Worm (Caenorhabditis elegans) whole organism, L3 larva: Measurements from ENCODE around the gene C16C8.22.

Experiments
- ZK546.5 ChIP-seq: sonication (generic microtip); optimal IDR thresholded peaks from 2 replicates; lab custom pipeline; 2017; ENCODE audit warnings: missing biosample characterization, missing genetic modification characterization
- aly-2 ChIP-seq: fragments of 150-350 bp; optimal IDR thresholded peaks from 2 replicates; lab custom pipeline; 2014; ENCODE audit warnings: missing biosample characterization, missing genetic modification characterization
- ceh-16 ChIP-seq: sonication (generic microtip); optimal IDR thresholded peaks from 2 replicates; lab custom pipeline; 2017; ENCODE audit warnings: missing biosample characterization, missing genetic modification characterization
- ceh-28 ChIP-seq: fragments of 150-350 bp; optimal IDR thresholded peaks from 2 replicates; lab custom pipeline; 2014; ENCODE audit warnings: missing biosample characterization, missing genetic modification reagents, missing genetic modification characterization
- ceh-82 ChIP-seq: fragments of 150-350 bp; optimal IDR thresholded peaks from 2 replicates; lab custom pipeline; 2014; ENCODE audit warnings: missing biosample characterization, missing genetic modification characterization
- ceh-9 ChIP-seq: sonication (generic microtip); optimal IDR thresholded peaks from 2 replicates; lab custom pipeline; 2018; ENCODE audit warnings: missing biosample characterization, missing genetic modification characterization
- egl-5 ChIP-seq: fragments of 150-350 bp; optimal IDR thresholded peaks from 2 replicates; lab custom pipeline; 2017; ENCODE audit warnings: missing biosample characterization, missing genetic modification reagents, missing genetic modification characterization, inconsistent platforms
- elt-1 ChIP-seq: fragments of 150-350 bp; optimal IDR thresholded peaks from 2 replicates; lab custom pipeline; 2014; ENCODE audit warnings: missing biosample characterization, missing genetic modification characterization
- elt-2 ChIP-seq: sonication (generic microtip); optimal IDR thresholded peaks from 2 replicates; lab custom pipeline; 2016; ENCODE audit warnings: missing genetic modification reagents, mild to moderate bottlenecking, missing genetic modification characterization, missing compliant biosample characterization
- eor-1 ChIP-seq, 2 experiments: fragments of 150-350 bp; optimal IDR thresholded peaks; 2 replicates each; lab custom pipeline; 2014 to 2018; ENCODE audit warnings: missing biosample characterization in 2 of 2, missing genetic modification characterization in 2 of 2
- fkh-10 ChIP-seq: sonication (generic microtip); optimal IDR thresholded peaks from 2 replicates; lab custom pipeline; 2017; ENCODE audit warnings: missing biosample characterization, missing genetic modification reagents, missing genetic modification characterization
- fkh-2 ChIP-seq: fragments of 150-350 bp; optimal IDR thresholded peaks from 2 replicates; lab custom pipeline; 2014; ENCODE audit warnings: missing biosample characterization, missing genetic modification reagents, missing genetic modification characterization
- fos-1 ChIP-seq: fragments of 150-350 bp; optimal IDR thresholded peaks from 2 replicates; lab custom pipeline; 2014; ENCODE audit warnings: missing biosample characterization, missing genetic modification characterization
- hmg-11 ChIP-seq: sonication (generic microtip); optimal IDR thresholded peaks from 2 replicates; lab custom pipeline; 2016; ENCODE audit warnings: missing genetic modification characterization, missing compliant biosample characterization
- lin-15B ChIP-seq: fragments of 150-350 bp; optimal IDR thresholded peaks from 2 replicates; lab custom pipeline; 2014; ENCODE audit warnings: missing biosample characterization, missing genetic modification characterization
- lin-39 ChIP-seq: fragments of 150-350 bp; optimal IDR thresholded peaks from 2 replicates; lab custom pipeline; 2018; ENCODE audit warnings: missing biosample characterization, missing genetic modification reagents, missing genetic modification characterization
- lsy-12 ChIP-seq: sonication (generic microtip); optimal IDR thresholded peaks from 2 replicates; lab custom pipeline; 2016; ENCODE audit warnings: mild to moderate bottlenecking, missing genetic modification characterization, missing compliant biosample characterization
- mdl-1 ChIP-seq: fragments of 150-350 bp; optimal IDR thresholded peaks from 2 replicates; lab custom pipeline; 2014; ENCODE audit warnings: missing biosample characterization, missing genetic modification characterization
- nfya-1 ChIP-seq: sonication (generic microtip); optimal IDR thresholded peaks from 2 replicates; lab custom pipeline; 2017; ENCODE audit warnings: missing genetic modification characterization, mild to moderate bottlenecking, missing compliant biosample characterization, antibody characterized with exemption, moderate library complexity; ENCODE audit not compliant: insufficient read depth
- nhr-11 ChIP-seq: fragments of 150-350 bp; optimal IDR thresholded peaks from 2 replicates; lab custom pipeline; 2014; ENCODE audit warnings: missing biosample characterization, missing genetic modification characterization
- nhr-12 ChIP-seq: fragments of 150-350 bp; optimal IDR thresholded peaks from 2 replicates; lab custom pipeline; 2014; ENCODE audit warnings: missing biosample characterization, missing genetic modification characterization
- nhr-237 ChIP-seq: fragments of 150-350 bp; optimal IDR thresholded peaks from 2 replicates; lab custom pipeline; 2014; ENCODE audit warnings: missing biosample characterization, missing genetic modification characterization
- nhr-25 ChIP-seq: sonication (generic microtip); optimal IDR thresholded peaks from 2 replicates; lab custom pipeline; 2017; ENCODE audit warnings: missing biosample characterization, missing genetic modification characterization
- nhr-28 ChIP-seq: fragments of 150-350 bp; optimal IDR thresholded peaks from 2 replicates; lab custom pipeline; 2014; ENCODE audit warnings: missing biosample characterization, missing genetic modification characterization
- nhr-43 ChIP-seq: sonication (generic microtip); optimal IDR thresholded peaks from 2 replicates; lab custom pipeline; 2016; ENCODE audit warnings: mild to moderate bottlenecking, missing genetic modification characterization, missing compliant biosample characterization; ENCODE audit not compliant: poor library complexity, severe bottlenecking
- nhr-67 ChIP-seq: fragments of 150-350 bp; optimal IDR thresholded peaks from 2 replicates; lab custom pipeline; 2014; ENCODE audit warnings: missing biosample characterization, missing genetic modification characterization
- nhr-77 ChIP-seq: fragments of 150-350 bp; optimal IDR thresholded peaks from 2 replicates; lab custom pipeline; 2014; ENCODE audit warnings: missing biosample characterization, missing genetic modification characterization
- pqm-1 ChIP-seq: fragments of 150-350 bp; optimal IDR thresholded peaks from 2 replicates; lab custom pipeline; 2017; ENCODE audit warnings: missing biosample characterization, missing genetic modification characterization, inconsistent platforms
- sea-2 ChIP-seq: fragments of 150-350 bp; sonication (generic microtip); optimal IDR thresholded peaks from 4 replicates; lab custom pipeline; 2014; ENCODE audit warnings: missing biosample characterization, missing genetic modification reagents, missing genetic modification characterization
- snpc-4 ChIP-seq: fragments of 150-350 bp; optimal IDR thresholded peaks from 2 replicates; lab custom pipeline; 2014; ENCODE audit warnings: missing biosample characterization, missing genetic modification characterization
- tbx-2 ChIP-seq: sonication (generic microtip); optimal IDR thresholded peaks from 2 replicates; lab custom pipeline; 2016; ENCODE audit warnings: mild to moderate bottlenecking, missing genetic modification characterization, missing compliant biosample characterization
- unc-62 ChIP-seq: fragments of 150-350 bp; sonication (generic microtip); optimal IDR thresholded peaks from 4 replicates; lab custom pipeline; 2014; ENCODE audit warnings: missing biosample characterization, missing genetic modification reagents, missing genetic modification characterization
- zag-1 ChIP-seq: fragments of 150-350 bp; optimal IDR thresholded peaks from 2 replicates; lab custom pipeline; 2014; ENCODE audit warnings: missing biosample characterization, missing genetic modification characterization
- ztf-11 ChIP-seq: fragments of 150-350 bp; optimal IDR thresholded peaks from 2 replicates; lab custom pipeline; 2014; ENCODE audit warnings: missing biosample characterization, missing genetic modification characterization
- ztf-4 ChIP-seq: fragments of 150-350 bp; optimal IDR thresholded peaks from 2 replicates; lab custom pipeline; 2014; ENCODE audit warnings: missing biosample characterization, missing genetic modification characterization

Gene C16C8.22

DNA sequence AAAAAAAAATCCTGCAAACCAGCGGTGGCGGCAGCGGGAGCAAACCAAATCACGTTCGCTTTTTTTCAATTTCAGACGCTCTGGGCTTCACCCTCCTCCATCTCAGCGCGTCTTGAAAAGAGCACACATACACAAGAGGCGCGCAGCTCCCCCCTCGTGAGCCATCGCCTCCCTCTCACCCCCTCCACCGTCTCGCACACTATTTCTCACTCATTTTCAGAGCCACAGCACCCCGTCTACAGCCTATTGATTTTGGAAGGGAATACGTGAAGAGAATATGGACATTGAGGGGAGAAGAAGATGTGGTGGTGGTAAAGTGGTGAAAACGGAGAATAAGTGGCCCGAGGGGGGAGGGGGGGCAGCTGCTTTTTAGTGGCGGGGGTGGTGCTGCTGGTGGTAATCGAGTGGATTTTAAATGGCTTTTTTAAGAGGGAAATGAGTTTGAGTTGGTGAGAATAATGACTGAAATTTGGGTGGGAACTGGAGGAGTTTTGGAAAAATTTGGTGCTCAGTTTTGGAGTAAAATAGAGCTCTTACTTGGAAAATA, 14.8 kb downstream of the C16C8.22 start:
- TF ChIP-seq nhr-77 (tag; lab: Kevin White, UChicago) (no peak), nhr-28 (tag; lab: Kevin White, UChicago) (no peak), fos-1 (no peak), ztf-4 (tag; lab: Kevin White, UChicago) (no peak), pqm-1 (tag; lab: Kevin White, UChicago) (no peak), ztf-11 (tag; lab: Kevin White, UChicago) (no peak), elt-2 (tag; lab: Kevin White, UChicago) (no peak), snpc-4 (tag; lab: Kevin White, UChicago) (peak; percentile 19), aly-2 (no peak), nhr-43 (tag; lab: Kevin White, UChicago) (no peak), fkh-10 (GFP tag; lab: Kevin White, UChicago) (peak; percentile 3), lin-39 (tag; lab: Kevin White, UChicago) (peak; percentile 72), lsy-12 (tag; lab: Kevin White, UChicago) (no peak), nhr-25 (tag; lab: Kevin White, UChicago) (no peak), sea-2 (GFP tag; lab: Kevin White, UChicago) (peak; percentile 20), mdl-1 (no peak), hmg-11 (peak; percentile 66), fkh-2 (tag; lab: Kevin White, UChicago) (no peak), nfya-1 (peak; percentile 60), nhr-11 (tag; lab: Kevin White, UChicago) (no peak)

DNA sequence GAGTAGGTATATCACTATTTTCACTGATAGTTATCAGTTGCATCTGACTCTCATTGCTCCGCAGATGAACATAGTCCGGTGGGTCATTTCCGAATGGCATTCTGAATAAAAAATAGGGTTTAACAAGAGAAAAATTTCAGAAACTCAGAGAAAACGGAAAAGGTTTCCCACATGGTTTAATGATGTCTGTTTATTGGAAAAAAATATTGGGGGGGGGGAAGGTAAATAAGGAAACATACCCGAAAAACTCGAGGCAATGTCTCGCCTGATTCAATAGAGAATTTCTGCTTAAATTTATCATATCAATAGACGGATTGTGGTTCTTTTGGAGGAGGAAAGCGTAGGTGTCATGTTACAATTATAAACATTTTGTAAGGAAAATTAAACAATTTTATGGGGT, 17.6 kb downstream of the C16C8.22 start, which contains the start of gene nep-11:
TSS of gene nep-11 (minus strand) at position 101 of the 400 bp plus-strand sequence.
- TF ChIP-seq eor-1 (tag; optimal IDR thresholded peaks at IDR 0.05; lab: Kevin White, UChicago) (no peak), egl-5 (tag; lab: Kevin White, UChicago) (no peak), ceh-16 (tag; lab: Kevin White, UChicago) (no peak), tbx-2 (tag; lab: Kevin White, UChicago) (no peak), ztf-4 (tag; lab: Kevin White, UChicago) (no peak), nhr-12 (tag; lab: Kevin White, UChicago) (no peak), sea-2 (GFP tag; lab: Kevin White, UChicago) (no peak), nhr-67 (no peak), ceh-9 (no peak), lin-15B (tag; lab: Kevin White, UChicago) (no peak)
- TF ChIP-seq, all 47 proteins: peak for 0

DNA sequence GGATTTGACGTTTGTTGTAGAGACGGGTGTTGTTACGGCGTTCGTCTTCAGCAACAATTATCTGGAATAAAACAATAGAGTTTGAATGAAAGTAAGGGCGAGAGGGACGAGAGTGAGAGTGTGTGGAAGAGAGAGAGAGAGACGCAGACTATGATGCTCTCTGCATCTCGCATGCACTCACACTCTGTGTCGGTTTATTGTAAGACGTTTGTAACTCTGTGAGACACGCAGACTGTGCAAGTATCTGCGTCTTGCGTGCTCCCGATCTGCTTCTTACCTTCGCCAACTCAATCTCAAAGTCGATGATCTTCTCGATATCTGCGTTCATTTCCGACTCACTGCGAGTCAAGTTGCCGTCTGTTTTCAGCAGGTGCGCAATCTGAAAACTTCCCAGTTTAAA, 20.1 kb downstream of the C16C8.22 start:
- TF ChIP-seq ceh-82: no peak
- no peak for TF ChIP-seq elt-2 (tag; lab: Kevin White, UChicago)
- no peak for TF ChIP-seq ceh-28 (tag; lab: Kevin White, UChicago)
- TF ChIP-seq fkh-10 (GFP tag; lab: Kevin White, UChicago): no peak
- TF ChIP-seq sea-2 (GFP tag; lab: Kevin White, UChicago): no peak
- no peak for TF ChIP-seq nfya-1
- TF ChIP-seq nhr-237 (tag; lab: Kevin White, UChicago): no peak

DNA sequence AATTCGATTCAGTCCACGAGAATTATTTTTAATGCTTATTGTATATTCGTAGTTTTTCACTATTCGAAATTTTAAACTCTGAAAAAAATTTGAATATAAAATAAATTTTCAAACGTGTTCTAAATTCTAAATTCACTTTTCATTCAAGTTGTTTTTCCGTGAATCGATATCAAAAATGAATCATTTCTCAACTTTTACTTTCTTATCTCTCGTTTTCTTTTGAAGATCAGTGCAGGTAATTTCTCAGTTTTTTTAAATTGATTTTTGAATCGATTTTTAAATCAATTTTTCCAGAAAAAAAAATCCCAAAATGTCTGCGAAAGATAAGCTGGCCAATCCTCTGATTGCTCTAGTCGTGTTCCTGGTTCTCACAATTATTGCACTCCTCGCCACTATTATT, 26.5 kb downstream of the C16C8.22 start, which contains the start of gene nep-6:
TSS of gene nep-6 (plus strand) at position 301 of the 400 bp plus-strand sequence.
- no peak for TF ChIP-seq egl-5 (tag; lab: Kevin White, UChicago)
- TF ChIP-seq zag-1 (tag; lab: Kevin White, UChicago): no peak
- TF ChIP-seq fkh-10 (GFP tag; lab: Kevin White, UChicago): no peak
- TF ChIP-seq unc-62 (GFP tag; lab: Kevin White, UChicago): no peak
- no peak for TF ChIP-seq ceh-16 (tag; lab: Kevin White, UChicago)
- no peak for TF ChIP-seq ceh-82
- TF ChIP-seq nfya-1: no peak
- TF ChIP-seq tbx-2 (tag; lab: Kevin White, UChicago): no peak
- no peak for TF ChIP-seq elt-1 (tag; lab: Kevin White, UChicago)
- TF ChIP-seq ZK546.5 (tag; lab: Kevin White, UChicago): no peak
